Fruit fly (Drosophila melanogaster) whole organism, pupa: ENCODE data around the gene AIF.
A peak's percentile ranks its signal among the peaks of the same experiment; 100 is the strongest.

ENCODE experiments used
- CG10348 ChIP-seq: fragments of 200-800 bp; sonication (Bioruptor generic); IDR thresholded peaks from 2 replicates; pipeline ENCODE4 v1.3.6; 2022; ENCODE audit warnings: missing biosample characterization, missing genetic modification characterization
- CG12605 ChIP-seq: fragments of 200-800 bp; sonication (Bioruptor generic); IDR thresholded peaks from 2 replicates; pipeline ENCODE4 v1.3.6; 2022; ENCODE audit warnings: missing biosample characterization, missing genetic modification characterization
- CG13204 ChIP-seq: fragments of 200-800 bp; sonication (Bioruptor generic); optimal IDR thresholded peaks from 2 replicates; lab custom pipeline; 2018; ENCODE audit warnings: missing biosample characterization, mild to moderate bottlenecking, missing genetic modification characterization, moderate library complexity
- CG14655 ChIP-seq: fragments of 200-800 bp; sonication (Bioruptor generic); optimal IDR thresholded peaks from 3 replicates; lab custom pipeline; 2017; ENCODE audit warnings: mild to moderate bottlenecking, missing biosample characterization, missing genetic modification reagents, missing genetic modification characterization
- CG15710 ChIP-seq: fragments of 200-800 bp; sonication (Bioruptor generic); optimal IDR thresholded peaks from 2 replicates; lab custom pipeline; 2018; ENCODE audit warnings: missing biosample characterization, mild to moderate bottlenecking, missing genetic modification characterization, moderate library complexity
- CG17806 ChIP-seq: fragments of 200-800 bp; sonication (Bioruptor generic); optimal IDR thresholded peaks from 2 replicates; lab custom pipeline; 2018; ENCODE audit warnings: missing biosample characterization, mild to moderate bottlenecking, missing genetic modification characterization, moderate library complexity
- CG32121 ChIP-seq: fragments of 200-800 bp; sonication (Bioruptor generic); IDR thresholded peaks from 2 replicates; pipeline ENCODE4 v1.3.6; 2022; ENCODE audit warnings: missing biosample characterization, missing genetic modification characterization
- CG34367 ChIP-seq: fragments of 200-800 bp; sonication (Bioruptor generic); optimal IDR thresholded peaks from 2 replicates; lab custom pipeline; 2018; ENCODE audit warnings: missing biosample characterization, mild to moderate bottlenecking, missing genetic modification characterization
- CG4496 ChIP-seq: fragments of 200-800 bp; sonication (Bioruptor generic); IDR thresholded peaks from 3 replicates; pipeline ENCODE4 v1.3.6; 2022; ENCODE audit warnings: missing biosample characterization, missing genetic modification characterization
- CG8159 ChIP-seq: fragments of 200-800 bp; sonication (Bioruptor generic); optimal IDR thresholded peaks from 3 replicates; lab custom pipeline; 2018; ENCODE audit warnings: missing biosample characterization, mild to moderate bottlenecking, missing genetic modification characterization, moderate library complexity
- CG8301 ChIP-seq: fragments of 200-800 bp; sonication (Bioruptor generic); optimal IDR thresholded peaks from 2 replicates; lab custom pipeline; 2018; ENCODE audit warnings: missing biosample characterization, mild to moderate bottlenecking, missing genetic modification characterization
- CG9948 ChIP-seq: fragments of 200-800 bp; sonication (Bioruptor generic); optimal IDR thresholded peaks from 2 replicates; lab custom pipeline; 2018; ENCODE audit warnings: missing biosample characterization, mild to moderate bottlenecking, missing genetic modification characterization, moderate library complexity
- D1 ChIP-seq: fragments of 200-800 bp; sonication (Bioruptor generic); optimal IDR thresholded peaks from 2 replicates; lab custom pipeline; 2018; ENCODE audit warnings: missing biosample characterization, mild to moderate bottlenecking, missing genetic modification characterization, moderate library complexity
- EcR ChIP-seq: fragments of 200-800 bp; sonication (Bioruptor generic); optimal IDR thresholded peaks from 3 replicates; lab custom pipeline; 2019; ENCODE audit warnings: missing biosample characterization, missing genetic modification characterization, mild to moderate bottlenecking, moderate library complexity, missing genetic modification reagents
- Ets98B ChIP-seq: fragments of 200-800 bp; sonication (Bioruptor generic); IDR thresholded peaks from 2 replicates; pipeline ENCODE4 v1.3.6; 2022; ENCODE audit warnings: missing biosample characterization, missing genetic modification characterization
- Pif1A ChIP-seq: fragments of 200-800 bp; sonication (Bioruptor generic); optimal IDR thresholded peaks from 3 replicates; lab custom pipeline; 2016; ENCODE audit warnings: missing biosample characterization, missing genetic modification characterization
- Pif1B ChIP-seq: fragments of 200-800 bp; sonication (Bioruptor generic); optimal IDR thresholded peaks from 3 replicates; lab custom pipeline; 2016; ENCODE audit warnings: missing biosample characterization, missing genetic modification characterization
- Snoo ChIP-seq: fragments of 200-800 bp; sonication (Bioruptor generic); optimal IDR thresholded peaks from 3 replicates; lab custom pipeline; 2017; ENCODE audit warnings: missing biosample characterization, mild to moderate bottlenecking, missing genetic modification characterization, inconsistent platforms
- fd96Ca ChIP-seq: fragments of 200-800 bp; sonication (Bioruptor generic); IDR thresholded peaks from 3 replicates; pipeline ENCODE4 v1.3.6; 2022; ENCODE audit warnings: missing biosample characterization, missing genetic modification characterization
- gl ChIP-seq: fragments of 200-800 bp; sonication (Bioruptor generic); optimal IDR thresholded peaks from 2 replicates; lab custom pipeline; 2018; ENCODE audit warnings: missing biosample characterization, mild to moderate bottlenecking, missing genetic modification characterization
- rn ChIP-seq: fragments of 200-800 bp; sonication (Bioruptor generic); IDR thresholded peaks from 2 replicates; pipeline ENCODE4 v1.3.6; 2022; ENCODE audit warnings: missing biosample characterization, missing genetic modification characterization

AIF gene

DNA sequence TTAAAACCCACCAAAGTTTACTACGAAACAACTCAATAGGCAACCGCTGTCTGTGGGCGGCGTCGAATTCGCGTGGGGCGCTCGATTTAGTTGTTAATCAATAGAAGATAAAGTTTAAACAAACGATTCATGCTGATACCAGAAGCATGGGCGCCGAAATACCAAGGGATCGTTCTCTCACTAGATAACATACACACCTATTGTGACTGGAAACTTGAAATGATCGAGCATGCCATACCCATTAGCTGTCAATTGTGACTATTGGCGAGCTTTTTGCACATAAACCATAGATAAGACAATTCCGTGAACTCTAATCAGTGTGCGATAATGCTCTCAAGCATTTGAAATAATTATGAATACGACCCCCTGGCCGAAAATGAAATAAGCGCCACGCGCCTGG is 27.8 kb downstream of the AIF start:
- TF ChIP-seq fd96Ca (GFP tag; lab: Robert Waterston, UW) (0 out of 3 replicates have a peak, but pooled peaks have one; percentile 5), CG9948 (tag; lab: Kevin White, UChicago) (no peak)

DNA sequence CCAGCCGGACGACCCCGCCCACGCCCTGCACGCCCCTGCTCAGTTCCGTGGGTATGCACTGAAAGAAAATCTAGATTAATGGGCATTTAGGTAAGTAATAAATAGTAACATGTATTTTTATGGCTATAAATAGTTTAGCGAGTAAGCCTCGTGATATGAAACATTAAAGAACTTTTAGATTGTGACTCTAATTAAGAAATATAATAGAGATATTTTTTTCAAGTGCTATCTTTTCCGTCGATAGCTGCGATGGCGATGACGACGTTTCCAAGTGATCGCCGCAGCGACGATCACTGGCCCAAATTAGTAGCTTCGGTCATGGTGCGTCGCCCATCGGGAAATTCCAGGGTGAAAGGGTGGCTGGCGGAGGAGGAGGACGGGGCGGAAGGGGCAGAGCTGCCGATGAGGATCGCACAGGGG is 28.6 kb downstream of the AIF start:
- TF ChIP-seq EcR (GFP tag; lab: Kevin White, UChicago) (peak; percentile 61), Ets98B (peak; percentile 91), CG13204 (GFP tag; lab: Kevin White, UChicago) (peak; percentile 69), CG8301 (tag; lab: Kevin White, UChicago) (peak; percentile 89), CG32121 (GFP tag; lab: Robert Waterston, UW) (peak; percentile 90), Snoo (tag; lab: Kevin White, UChicago) (peak; percentile 73), CG15710 (tag; lab: Kevin White, UChicago) (peak; percentile 85), CG17806 (tag; lab: Kevin White, UChicago) (peak; percentile 89), Pif1A (GFP tag; lab: Kevin White, UChicago) (peak; percentile 88), Pif1B (GFP tag; lab: Kevin White, UChicago) (peak; percentile 78), CG9948 (tag; lab: Kevin White, UChicago) (peak; percentile 89), D1 (tag; lab: Kevin White, UChicago) (peak; percentile 42), CG14655 (GFP tag; lab: Kevin White, UChicago) (peak; percentile 90), CG12605 (GFP tag; lab: Robert Waterston, UW) (peak; percentile 89), CG4496 (GFP tag; lab: Robert Waterston, UW) (peak; percentile 90), CG34367 (peak; percentile 80), CG10348 (peak; percentile 50; the same call in 1 of the 2 replicates), CG8159 (tag; lab: Kevin White, UChicago) (peak; percentile 89), rn (GFP tag; lab: Robert Waterston, UW) (peak; percentile 78), fd96Ca (GFP tag; lab: Robert Waterston, UW) (peak; percentile 82; the same call in 2 of the 3 replicates), gl (tag; lab: Kevin White, UChicago) (peak; percentile 67)
- TF ChIP-seq, all 21 proteins: peak for 21

DNA sequence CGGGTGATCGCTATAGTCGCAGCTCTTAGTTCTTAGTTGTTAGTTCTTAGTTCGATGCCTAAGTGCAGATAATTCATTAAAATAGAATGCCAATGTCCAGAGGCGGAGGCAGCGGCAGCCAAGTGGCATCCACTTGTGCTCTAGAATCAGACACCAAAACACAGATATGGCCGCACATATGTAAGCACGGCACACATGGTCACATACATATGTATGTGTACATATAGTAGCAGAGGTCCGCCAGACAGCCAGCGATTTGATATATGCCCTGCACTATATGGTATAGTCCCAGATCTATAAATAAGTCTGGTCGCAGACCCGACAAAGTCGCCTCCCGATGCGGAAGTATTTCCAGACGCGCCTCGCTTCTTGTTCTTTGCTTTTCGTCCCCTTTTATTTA is 29.1 kb downstream of the AIF start:
- TF ChIP-seq CG12605 (GFP tag; lab: Robert Waterston, UW) (no peak), CG14655 (GFP tag; lab: Kevin White, UChicago) (no peak), CG32121 (GFP tag; lab: Robert Waterston, UW) (peak; percentile 15; the same call in 1 of the 2 replicates)

DNA sequence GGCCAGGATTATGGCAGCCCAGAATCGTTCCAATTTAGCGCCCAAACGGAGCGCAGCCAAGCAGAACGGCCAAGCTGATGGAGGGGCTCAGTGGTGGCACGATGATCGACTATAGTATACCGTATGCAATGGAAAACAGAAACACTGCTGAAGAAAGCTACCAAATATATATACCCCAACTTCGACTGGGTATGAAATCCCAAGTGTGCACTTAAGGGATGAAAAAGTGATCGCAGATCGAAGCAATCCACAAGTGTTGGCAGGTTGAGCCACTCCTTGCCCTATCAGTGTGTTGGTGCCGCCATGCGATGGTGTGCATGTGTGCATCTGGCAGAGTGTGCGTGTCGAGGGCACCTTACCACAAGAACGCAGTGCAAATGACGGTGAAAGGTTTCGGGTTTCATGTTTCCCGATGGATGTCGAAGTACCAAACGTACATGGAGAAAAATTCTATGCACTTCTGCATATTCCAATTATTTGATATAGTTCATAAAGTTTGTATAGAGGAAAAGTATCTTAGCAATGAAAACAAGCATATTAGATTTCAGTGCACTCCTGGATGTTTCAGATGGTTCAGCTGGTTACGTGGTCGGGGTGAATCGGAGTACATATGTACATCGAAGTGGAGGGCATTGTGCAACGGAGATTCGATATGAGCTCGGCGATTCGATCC is 30.6 kb downstream of the AIF start:
- TF ChIP-seq EcR (GFP tag; lab: Kevin White, UChicago) (no peak), CG14655 (GFP tag; lab: Kevin White, UChicago) (no peak), CG34367 (no peak), CG9948 (tag; lab: Kevin White, UChicago) (no peak), CG10348 (no peak), fd96Ca (GFP tag; lab: Robert Waterston, UW) (no peak), D1 (tag; lab: Kevin White, UChicago) (no peak), Snoo (tag; lab: Kevin White, UChicago) (no peak), gl (tag; lab: Kevin White, UChicago) (no peak), CG13204 (GFP tag; lab: Kevin White, UChicago) (no peak), CG8159 (tag; lab: Kevin White, UChicago) (no peak), CG15710 (tag; lab: Kevin White, UChicago) (no peak)

DNA sequence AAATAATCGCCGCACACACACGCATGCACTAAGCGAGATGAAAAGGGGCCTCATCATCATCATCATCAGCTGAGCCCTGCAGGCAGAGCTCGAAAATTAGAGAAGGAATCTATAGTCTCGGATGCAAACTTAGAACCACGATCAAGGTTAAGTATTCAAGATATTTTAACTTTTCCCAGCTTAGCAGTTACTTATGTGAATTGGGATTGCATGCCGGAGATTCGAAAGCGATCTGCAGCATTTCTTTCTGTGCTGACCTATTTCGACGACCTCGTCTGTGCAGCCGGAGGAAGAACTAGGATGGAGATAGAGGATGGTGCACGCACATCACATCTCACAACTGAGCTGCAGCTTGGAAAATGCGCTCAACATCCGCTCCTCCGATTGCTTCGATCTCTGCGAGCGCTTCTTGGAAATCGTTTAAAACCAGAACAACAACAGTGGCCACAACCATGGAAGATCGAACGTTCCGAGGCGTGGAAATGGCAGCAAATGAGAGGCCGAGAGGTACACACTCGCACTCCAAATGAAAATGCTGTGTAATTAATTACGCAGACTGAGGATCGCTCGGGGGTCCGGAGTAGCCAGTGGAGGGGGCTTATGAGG is 31.3 kb downstream of the AIF start:
- TF ChIP-seq CG17806 (tag; lab: Kevin White, UChicago) (peak; percentile 87), Ets98B (peak; percentile 61), CG34367 (peak; percentile 86), Snoo (tag; lab: Kevin White, UChicago) (no peak), CG32121 (GFP tag; lab: Robert Waterston, UW) (no peak), CG4496 (GFP tag; lab: Robert Waterston, UW) (peak; percentile 87), CG8301 (tag; lab: Kevin White, UChicago) (peak; percentile 75), CG8159 (tag; lab: Kevin White, UChicago) (peak; percentile 80), CG13204 (GFP tag; lab: Kevin White, UChicago) (peak; percentile 65), rn (GFP tag; lab: Robert Waterston, UW) (0 out of 2 replicates have a peak, but pooled peaks have one; percentile 7), D1 (tag; lab: Kevin White, UChicago) (no peak), CG10348 (no peak), CG12605 (GFP tag; lab: Robert Waterston, UW) (peak; percentile 78), Pif1B (GFP tag; lab: Kevin White, UChicago) (peak; percentile 79), Pif1A (GFP tag; lab: Kevin White, UChicago) (peak; percentile 68), CG9948 (tag; lab: Kevin White, UChicago) (peak; percentile 88), EcR (GFP tag; lab: Kevin White, UChicago) (no peak), gl (tag; lab: Kevin White, UChicago) (peak; percentile 83), CG15710 (tag; lab: Kevin White, UChicago) (peak; percentile 80), CG14655 (GFP tag; lab: Kevin White, UChicago) (peak; percentile 87), fd96Ca (GFP tag; lab: Robert Waterston, UW) (peak; percentile 81)
